Fruit fly (Drosophila melanogaster) whole organism, embryonic: Measurements from ENCODE around the gene CG42699.

Experiments used
- Bdp1 ChIP-seq: fragments of 200-800 bp; sonication (Bioruptor generic); optimal IDR thresholded peaks from 3 replicates; lab custom pipeline; 2016; ENCODE audit warnings: missing biosample characterization, missing genetic modification characterization
- CG10959 ChIP-seq: fragments of 200-800 bp; sonication (Bioruptor generic); IDR thresholded peaks from 2 replicates; pipeline ENCODE4 v1.3.6; 2022; ENCODE audit warnings: missing biosample characterization, missing genetic modification characterization
- CG10979 ChIP-seq: fragments of 200-800 bp; sonication (Bioruptor generic); optimal IDR thresholded peaks from 2 replicates; lab custom pipeline; 2018; ENCODE audit warnings: missing biosample characterization, mild to moderate bottlenecking, missing genetic modification characterization, moderate library complexity
- CG11398 ChIP-seq: fragments of 200-800 bp; sonication (Bioruptor generic); optimal IDR thresholded peaks from 2 replicates; lab custom pipeline; 2016; ENCODE audit warnings: missing biosample characterization, missing genetic modification characterization
- CG11456 ChIP-seq: fragments of 200-800 bp; sonication (Bioruptor generic); IDR thresholded peaks from 3 replicates; pipeline ENCODE4 v1.3.6; 2022; ENCODE audit warnings: missing biosample characterization, missing genetic modification characterization
- CG12104 ChIP-seq: fragments of 200-800 bp; sonication (Bioruptor generic); optimal IDR thresholded peaks from 3 replicates; lab custom pipeline; 2016; ENCODE audit warnings: missing biosample characterization, missing genetic modification characterization
- CG12219 ChIP-seq: fragments of 200-800 bp; sonication (Bioruptor generic); optimal IDR thresholded peaks from 3 replicates; lab custom pipeline; 2018; ENCODE audit warnings: missing biosample characterization, mild to moderate bottlenecking, missing genetic modification characterization
- CG12236 ChIP-seq: fragments of 200-800 bp; sonication (Bioruptor generic); optimal IDR thresholded peaks from 2 replicates; lab custom pipeline; 2016; ENCODE audit warnings: missing biosample characterization, missing genetic modification characterization
- CG12391 ChIP-seq: fragments of 200-800 bp; sonication (Bioruptor generic); optimal IDR thresholded peaks from 3 replicates; lab custom pipeline; 2018; ENCODE audit warnings: missing biosample characterization, mild to moderate bottlenecking, missing genetic modification characterization, moderate library complexity
- CG13894 ChIP-seq: fragments of 200-800 bp; sonication (Bioruptor generic); optimal IDR thresholded peaks from 3 replicates; lab custom pipeline; 2018; ENCODE audit warnings: missing biosample characterization, mild to moderate bottlenecking, missing genetic modification characterization, moderate library complexity
- CG15269 ChIP-seq: fragments of 200-800 bp; sonication (Bioruptor generic); optimal IDR thresholded peaks from 2 replicates; lab custom pipeline; 2018; ENCODE audit warnings: missing biosample characterization, mild to moderate bottlenecking, missing genetic modification characterization, moderate library complexity
- CG16779 ChIP-seq: fragments of 200-800 bp; sonication (Bioruptor generic); IDR thresholded peaks from 2 replicates; pipeline ENCODE4 v1.3.6; 2022; ENCODE audit warnings: missing biosample characterization, missing genetic modification characterization
- CG16815 ChIP-seq: fragments of 200-800 bp; sonication (Bioruptor generic); optimal IDR thresholded peaks from 3 replicates; lab custom pipeline; 2017; ENCODE audit warnings: missing biosample characterization, mild to moderate bottlenecking, missing genetic modification characterization
- CG17328 ChIP-seq: fragments of 200-800 bp; sonication (Bioruptor generic); IDR thresholded peaks from 2 replicates; pipeline ENCODE4 v1.3.6; 2022; ENCODE audit warnings: missing biosample characterization, missing genetic modification characterization
- CG18764 ChIP-seq: fragments of 200-800 bp; sonication (Bioruptor generic); optimal IDR thresholded peaks from 3 replicates; lab custom pipeline; 2016; ENCODE audit warnings: missing biosample characterization, missing genetic modification characterization
- CG2875 ChIP-seq: fragments of 200-800 bp; sonication (Bioruptor generic); optimal IDR thresholded peaks from 2 replicates; lab custom pipeline; 2017; ENCODE audit warnings: missing biosample characterization, mild to moderate bottlenecking, missing genetic modification characterization, missing genetic modification reagents
- CG34224 ChIP-seq: fragments of 200-800 bp; sonication (Bioruptor generic); IDR thresholded peaks from 3 replicates; pipeline ENCODE4 v1.3.6; 2022; ENCODE audit warnings: missing biosample characterization, missing genetic modification characterization; ENCODE audit not compliant: partially characterized antibody
- CG3838 ChIP-seq: fragments of 200-800 bp; sonication (Bioruptor generic); optimal IDR thresholded peaks from 3 replicates; lab custom pipeline; 2016; ENCODE audit warnings: missing biosample characterization, missing genetic modification characterization
- CG6854 ChIP-seq: fragments of 200-800 bp; sonication (Bioruptor generic); optimal IDR thresholded peaks from 3 replicates; lab custom pipeline; 2017; ENCODE audit warnings: missing biosample characterization, mild to moderate bottlenecking, missing genetic modification characterization
- CG7963 ChIP-seq: fragments of 200-800 bp; sonication (Bioruptor generic); IDR thresholded peaks from 3 replicates; pipeline ENCODE4 v1.3.6; 2022; ENCODE audit warnings: missing biosample characterization, missing genetic modification characterization; ENCODE audit not compliant: partially characterized antibody
- CG8944 ChIP-seq: fragments of 200-800 bp; sonication (Bioruptor generic); optimal IDR thresholded peaks from 3 replicates; lab custom pipeline; 2016; ENCODE audit warnings: missing biosample characterization, missing genetic modification characterization
- Dp ChIP-seq: fragments of 200-800 bp; sonication (Bioruptor generic); optimal IDR thresholded peaks from 2 replicates; lab custom pipeline; 2018; ENCODE audit warnings: missing biosample characterization, mild to moderate bottlenecking, missing genetic modification characterization, moderate library complexity
- Lim3 ChIP-seq: fragments of 200-800 bp; sonication (Bioruptor generic); IDR thresholded peaks from 2 replicates; pipeline ENCODE4 v1.3.6; 2022; ENCODE audit warnings: missing biosample characterization, missing genetic modification characterization
- NfI ChIP-seq: fragments of 200-800 bp; sonication (Bioruptor generic); optimal IDR thresholded peaks from 3 replicates; lab custom pipeline; 2018; ENCODE audit warnings: missing biosample characterization, mild to moderate bottlenecking, missing genetic modification characterization, moderate library complexity
- Pdp1 ChIP-seq, 2 experiments: fragments of 200-800 bp; sonication (Bioruptor generic); optimal IDR thresholded peaks; 3 replicates each; lab custom pipeline; 2016; ENCODE audit warnings: missing biosample characterization in 2 of 2, missing genetic modification characterization in 2 of 2, mild to moderate bottlenecking in 1 of 2, moderate library complexity in 1 of 2
- Ptx1 ChIP-seq: fragments of 200-800 bp; sonication (Bioruptor generic); IDR thresholded peaks from 2 replicates; pipeline ENCODE4 v1.3.6; 2022; ENCODE audit warnings: missing biosample characterization, missing genetic modification characterization
- Sry-β ChIP-seq: fragments of 200-800 bp; sonication (Bioruptor generic); optimal IDR thresholded peaks from 2 replicates; lab custom pipeline; 2018; ENCODE audit warnings: missing biosample characterization, mild to moderate bottlenecking, missing genetic modification characterization, moderate library complexity
- TFAM ChIP-seq: fragments of 200-800 bp; sonication (Bioruptor generic); optimal IDR thresholded peaks from 2 replicates; lab custom pipeline; 2017; ENCODE audit warnings: missing biosample characterization, missing genetic modification characterization, inconsistent platforms
- ab ChIP-seq: fragments of 200-800 bp; sonication (Bioruptor generic); optimal IDR thresholded peaks from 2 replicates; lab custom pipeline; 2016; ENCODE audit warnings: missing biosample characterization, missing genetic modification characterization
- abd-A ChIP-seq: fragments of 200-800 bp; sonication (Bioruptor generic); optimal IDR thresholded peaks from 3 replicates; lab custom pipeline; 2019; ENCODE audit warnings: missing biosample characterization, mild to moderate bottlenecking, missing genetic modification characterization, moderate library complexity
- aop ChIP-seq: fragments of 200-800 bp; sonication (Bioruptor generic); IDR thresholded peaks from 2 replicates; pipeline ENCODE4 v1.3.6; 2022; ENCODE audit warnings: missing biosample characterization, missing genetic modification characterization
- btn ChIP-seq: fragments of 200-800 bp; sonication (Bioruptor generic); optimal IDR thresholded peaks from 2 replicates; lab custom pipeline; 2016; ENCODE audit warnings: missing biosample characterization, missing genetic modification characterization
- croc ChIP-seq: fragments of 200-800 bp; sonication (Bioruptor generic); conservative IDR thresholded peaks from 3 replicates; pipeline ENCODE4 v1.3.6; 2022; ENCODE audit warnings: missing biosample characterization, missing genetic modification characterization
- emc ChIP-seq: fragments of 200-800 bp; sonication (Bioruptor generic); optimal IDR thresholded peaks from 2 replicates; lab custom pipeline; 2016; ENCODE audit warnings: missing biosample characterization, missing genetic modification characterization
- fd102C ChIP-seq: fragments of 200-800 bp; sonication (Bioruptor generic); optimal IDR thresholded peaks from 2 replicates; lab custom pipeline; 2018; ENCODE audit warnings: missing biosample characterization, mild to moderate bottlenecking, missing genetic modification characterization, moderate library complexity
- gcm2 ChIP-seq: fragments of 200-800 bp; sonication (Bioruptor generic); optimal IDR thresholded peaks from 2 replicates; lab custom pipeline; 2016; ENCODE audit warnings: missing biosample characterization, missing genetic modification characterization
- gem ChIP-seq: fragments of 200-800 bp; sonication (Bioruptor generic); optimal IDR thresholded peaks from 2 replicates; lab custom pipeline; 2019; ENCODE audit warnings: missing biosample characterization, mild to moderate bottlenecking, missing genetic modification characterization, moderate library complexity
- grn ChIP-seq: fragments of 200-800 bp; sonication (Bioruptor generic); optimal IDR thresholded peaks from 3 replicates; lab custom pipeline; 2017; ENCODE audit warnings: missing biosample characterization, missing genetic modification characterization
- kay ChIP-seq: fragments of 200-800 bp; sonication (Bioruptor generic); optimal IDR thresholded peaks from 2 replicates; lab custom pipeline; 2016; ENCODE audit warnings: missing biosample characterization, missing genetic modification characterization
- nau ChIP-seq: fragments of 200-800 bp; sonication (Bioruptor generic); optimal IDR thresholded peaks from 3 replicates; lab custom pipeline; 2017; ENCODE audit warnings: missing biosample characterization, mild to moderate bottlenecking, missing genetic modification characterization, missing genetic modification reagents
- oc ChIP-seq: fragments of 200-800 bp; sonication (Bioruptor generic); optimal IDR thresholded peaks from 2 replicates; lab custom pipeline; 2018; ENCODE audit warnings: missing biosample characterization, mild to moderate bottlenecking, missing genetic modification characterization, moderate library complexity
- pb ChIP-seq: fragments of 200-800 bp; sonication (Bioruptor generic); optimal IDR thresholded peaks from 3 replicates; lab custom pipeline; 2016; ENCODE audit warnings: missing biosample characterization, missing genetic modification characterization
- pfk ChIP-seq: fragments of 200-800 bp; sonication (Bioruptor generic); optimal IDR thresholded peaks from 2 replicates; lab custom pipeline; 2018; ENCODE audit warnings: missing biosample characterization, mild to moderate bottlenecking, missing genetic modification characterization, moderate library complexity
- rib ChIP-seq: fragments of 200-800 bp; sonication (Bioruptor generic); IDR thresholded peaks from 2 replicates; pipeline ENCODE4 v1.3.6; 2022; ENCODE audit warnings: missing biosample characterization, missing genetic modification characterization
- ro ChIP-seq: fragments of 200-800 bp; sonication (Bioruptor generic); IDR thresholded peaks from 2 replicates; pipeline ENCODE4 v1.3.6; 2022; ENCODE audit warnings: missing biosample characterization, missing genetic modification characterization
- salm ChIP-seq: fragments of 200-800 bp; sonication (Bioruptor generic); optimal IDR thresholded peaks from 2 replicates; lab custom pipeline; 2018; ENCODE audit warnings: missing biosample characterization, mild to moderate bottlenecking, missing genetic modification characterization
- sisA ChIP-seq: fragments of 200-800 bp; sonication (Bioruptor generic); IDR thresholded peaks from 2 replicates; pipeline ENCODE4 v1.3.6; 2022; ENCODE audit warnings: missing biosample characterization, missing genetic modification characterization
- slbo ChIP-seq: fragments of 200-800 bp; sonication (Bioruptor generic); IDR thresholded peaks from 2 replicates; pipeline ENCODE4 v1.3.6; 2022; ENCODE audit warnings: missing biosample characterization, missing genetic modification characterization
- tup ChIP-seq: fragments of 200-800 bp; sonication (Bioruptor generic); optimal IDR thresholded peaks from 2 replicates; lab custom pipeline; 2016; ENCODE audit warnings: missing biosample characterization, mild to moderate bottlenecking, missing genetic modification characterization, moderate library complexity
- wdn ChIP-seq: fragments of 200-800 bp; sonication (Bioruptor generic); IDR thresholded peaks from 2 replicates; pipeline ENCODE4 v1.3.6; 2022; ENCODE audit warnings: missing biosample characterization, missing genetic modification characterization

Gene CG42699

DNA sequence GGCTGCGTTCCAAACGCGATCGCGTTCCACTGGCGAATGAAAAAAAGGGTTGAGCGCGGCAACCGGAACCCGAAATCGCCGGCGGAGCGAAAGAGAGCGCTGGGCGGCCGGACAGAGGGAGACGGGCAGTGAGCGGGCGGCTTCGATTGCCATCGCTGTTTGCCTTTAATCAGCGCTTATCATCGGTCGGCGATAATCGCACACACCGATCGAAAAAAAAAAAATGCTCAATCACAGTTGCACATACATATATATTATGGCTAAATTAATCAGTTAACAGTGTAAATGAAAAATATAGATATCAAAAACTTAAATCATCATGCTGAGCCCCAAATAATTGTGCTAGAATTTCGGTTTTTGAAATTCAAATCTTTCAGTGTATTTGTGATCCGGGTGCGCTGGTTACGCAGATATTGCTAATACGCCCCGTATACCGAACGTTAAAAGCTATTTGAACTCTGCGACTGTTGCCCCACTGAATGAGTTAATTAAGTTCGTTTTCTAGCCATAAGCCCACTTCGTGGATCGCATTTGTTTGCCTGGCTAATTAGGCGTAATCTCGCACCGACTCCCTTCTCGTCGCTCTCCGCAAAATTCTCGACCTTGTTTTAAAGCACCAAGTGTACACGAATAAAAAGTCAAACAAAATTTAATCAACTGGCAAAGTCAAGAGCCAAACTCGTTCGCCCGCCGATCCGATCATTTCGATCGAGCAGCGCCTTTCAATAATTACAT is 46.4 kb upstream of the CG42699 start, which contains the start of gene CG33080 (continued):
- TF ChIP-seq CG8944 (no peak), CG34224 (GFP tag; lab: Robert Waterston, UW) (no peak), CG11456 (no peak), Ptx1 (GFP tag; lab: Robert Waterston, UW) (peak; percentile 53), TFAM (GFP tag; lab: Kevin White, UChicago) (no peak), CG7963 (no peak), rib (GFP tag; lab: Robert Waterston, UW) (no peak), gcm2 (no peak), CG10959 (no peak), sisA (GFP tag; lab: Robert Waterston, UW) (0 out of 2 replicates have a peak, but pooled peaks have one; percentile 15), CG16779 (GFP tag; lab: Robert Waterston, UW) (no peak), abd-A (tag; lab: Kevin White, UChicago) (no peak), aop (GFP tag; lab: Robert Waterston, UW) (no peak), CG3838 (GFP tag; lab: Kevin White, UChicago) (no peak), Lim3 (GFP tag; lab: Robert Waterston, UW) (no peak), CG12391 (tag; lab: Kevin White, UChicago) (no peak), nau (GFP tag; lab: Kevin White, UChicago) (no peak), Bdp1 (GFP tag; lab: Kevin White, UChicago) (no peak), grn (peak; percentile 89), CG2875 (GFP tag; lab: Kevin White, UChicago) (no peak), croc (GFP tag; lab: Robert Waterston, UW) (no peak), Pdp1 (GFP tag; optimal IDR thresholded peaks at IDR 0.05; lab: Kevin White, UChicago) (no peak), CG13894 (tag; lab: Kevin White, UChicago) (no peak), ro (no peak), CG16815 (GFP tag; lab: Kevin White, UChicago) (no peak), CG15269 (tag; lab: Kevin White, UChicago) (peak; percentile 9), CG17328 (no peak), Dp (no peak), kay (no peak), pb (GFP tag; lab: Kevin White, UChicago) (no peak), NfI (GFP tag; lab: Kevin White, UChicago) (no peak), CG18764 (GFP tag; lab: Kevin White, UChicago) (no peak), btn (no peak), CG6854 (GFP tag; lab: Kevin White, UChicago) (no peak), CG11398 (GFP tag; lab: Kevin White, UChicago) (no peak), ab (GFP tag; lab: Kevin White, UChicago) (no peak), Sry-β (GFP tag; lab: Kevin White, UChicago) (no peak), CG12236 (GFP tag; lab: Kevin White, UChicago) (no peak), CG12219 (GFP tag; lab: Kevin White, UChicago) (no peak), wdn (no peak), slbo (peak; percentile 40; the same call in 1 of the 2 replicates), gem (tag; lab: Kevin White, UChicago) (peak; percentile 25), oc (no peak), tup (GFP tag; lab: Kevin White, UChicago) (no peak), CG10979 (no peak), salm (no peak), CG12104 (no peak), fd102C (GFP tag; lab: Kevin White, UChicago) (no peak), pfk (GFP tag; lab: Kevin White, UChicago) (no peak), emc (GFP tag; lab: Kevin White, UChicago) (no peak)
